Worm (Caenorhabditis elegans) whole organism, young adult: ENCODE measurements around the gene aak-2.

Experiments used
- B0261.1 ChIP-seq: sonication (generic microtip); optimal IDR thresholded peaks from 2 replicates; lab custom pipeline; 2016; ENCODE audit warnings: mild to moderate bottlenecking, missing genetic modification characterization, moderate library complexity, missing compliant biosample characterization
- C06A6.2 ChIP-seq: fragments of 200-800 bp; sonication (Bioruptor generic); conservative IDR thresholded peaks from 2 replicates; pipeline ENCODE4 v1.3.6; 2022; ENCODE audit warnings: missing genetic modification characterization, missing compliant biosample characterization
- F23B12.7 ChIP-seq: sonication (generic microtip); optimal IDR thresholded peaks from 2 replicates; lab custom pipeline; 2017; ENCODE audit warnings: missing genetic modification characterization, mild to moderate bottlenecking, missing compliant biosample characterization, antibody characterized with exemption, moderate library complexity; ENCODE audit not compliant: insufficient read depth
- F39B2.1 ChIP-seq: fragments of 200-800 bp; sonication (Bioruptor generic); IDR thresholded peaks from 2 replicates; pipeline ENCODE4 v1.3.6; 2022; ENCODE audit warnings: missing genetic modification reagents, missing genetic modification characterization, missing compliant biosample characterization
- F55B11.4 ChIP-seq: sonication (generic microtip); optimal IDR thresholded peaks from 2 replicates; lab custom pipeline; 2016; ENCODE audit warnings: missing compliant biosample characterization, missing genetic modification characterization, borderline replicate concordance; ENCODE audit not compliant: insufficient read depth
- F57A8.1 ChIP-seq: fragments of 200-800 bp; sonication (Bioruptor generic); optimal IDR thresholded peaks from 2 replicates; lab custom pipeline; 2018; ENCODE audit warnings: mild to moderate bottlenecking, missing genetic modification characterization, moderate library complexity, missing compliant biosample characterization
- F57C9.4 ChIP-seq: sonication (generic microtip); optimal IDR thresholded peaks from 2 replicates; lab custom pipeline; 2017; ENCODE audit warnings: mild to moderate bottlenecking, missing genetic modification characterization, missing compliant biosample characterization
- K12H6.12 ChIP-seq: fragments of 200-800 bp; sonication (Bioruptor generic); optimal IDR thresholded peaks from 2 replicates; lab custom pipeline; 2018; ENCODE audit warnings: mild to moderate bottlenecking, missing genetic modification characterization, missing compliant biosample characterization
- T07F8.4 ChIP-seq: sonication (generic microtip); optimal IDR thresholded peaks from 2 replicates; lab custom pipeline; 2016; ENCODE audit warnings: mild to moderate bottlenecking, missing genetic modification characterization, moderate library complexity, missing compliant biosample characterization
- Y53F4B.3 ChIP-seq: fragments of 200-800 bp; sonication (Bioruptor generic); IDR thresholded peaks from 2 replicates; pipeline ENCODE4 v1.3.6; 2022; ENCODE audit warnings: missing genetic modification reagents, missing genetic modification characterization, missing compliant biosample characterization
- Y53G8AR.9 ChIP-seq: fragments of 200-800 bp; sonication (Bioruptor generic); conservative IDR thresholded peaks from 2 replicates; pipeline ENCODE4 v1.3.6; 2022; ENCODE audit warnings: missing genetic modification reagents, missing genetic modification characterization, missing compliant biosample characterization
- aptf-2 ChIP-seq: fragments of 200-800 bp; sonication (Bioruptor generic); conservative IDR thresholded peaks from 2 replicates; pipeline ENCODE4 v1.3.6; 2022; ENCODE audit warnings: missing genetic modification reagents, missing genetic modification characterization, missing compliant biosample characterization
- atf-7 ChIP-seq: sonication (generic microtip); optimal IDR thresholded peaks from 2 replicates; lab custom pipeline; 2017; ENCODE audit warnings: mild to moderate bottlenecking, missing genetic modification characterization, missing compliant biosample characterization
- athp-1 ChIP-seq: sonication (generic microtip); optimal IDR thresholded peaks from 2 replicates; lab custom pipeline; 2017; ENCODE audit warnings: mild to moderate bottlenecking, missing genetic modification characterization, missing compliant biosample characterization
- cebp-1 ChIP-seq, 2 experiments: fragments of 200-800 bp in 1 of 2; sonication (Bioruptor generic) in 1 of 2; sonication (generic microtip) in 1 of 2; IDR thresholded peaks in 1 of 2; optimal IDR thresholded peaks in 1 of 2; 2 replicates each; pipeline versions ENCODE4 v1.3.6 to Lab custom; 2017 to 2022; ENCODE audit warnings: missing compliant biosample characterization in 2 of 2, missing genetic modification characterization in 2 of 2, mild to moderate bottlenecking in 1 of 2, missing genetic modification reagents in 1 of 2, moderate library complexity in 1 of 2
- cebp-2 ChIP-seq: fragments of 200-800 bp; sonication (Bioruptor generic); IDR thresholded peaks from 2 replicates; pipeline ENCODE4 v1.3.6; 2022; ENCODE audit warnings: missing genetic modification characterization, missing compliant biosample characterization
- ceh-100 ChIP-seq: fragments of 200-800 bp; sonication (Bioruptor generic); IDR thresholded peaks from 2 replicates; pipeline ENCODE4 v1.3.6; 2022; ENCODE audit warnings: missing genetic modification reagents, missing genetic modification characterization, missing compliant biosample characterization
- ceh-27 ChIP-seq: fragments of 200-800 bp; sonication (Bioruptor generic); optimal IDR thresholded peaks from 2 replicates; lab custom pipeline; 2018; ENCODE audit warnings: mild to moderate bottlenecking, missing genetic modification characterization, moderate library complexity, missing compliant biosample characterization
- ceh-40 ChIP-seq: fragments of 200-800 bp; sonication (Bioruptor generic); IDR thresholded peaks from 2 replicates; pipeline ENCODE4 v1.3.6; 2022; ENCODE audit warnings: missing genetic modification characterization, missing compliant biosample characterization
- ceh-58 ChIP-seq: fragments of 200-800 bp; sonication (Bioruptor generic); IDR thresholded peaks from 2 replicates; pipeline ENCODE4 v1.3.6; 2022; ENCODE audit warnings: missing genetic modification characterization, missing compliant biosample characterization
- ceh-91 ChIP-seq: fragments of 200-800 bp; sonication (Bioruptor generic); IDR thresholded peaks from 2 replicates; pipeline ENCODE4 v1.3.6; 2022; ENCODE audit warnings: missing genetic modification reagents, missing genetic modification characterization, missing compliant biosample characterization
- efl-1 ChIP-seq: fragments of 150-350 bp; optimal IDR thresholded peaks from 2 replicates; lab custom pipeline; 2014; ENCODE audit warnings: missing biosample characterization, missing genetic modification reagents, missing genetic modification characterization
- him-1 ChIP-seq: sonication (generic microtip); optimal IDR thresholded peaks from 2 replicates; lab custom pipeline; 2016; ENCODE audit warnings: missing genotype, missing genetic modification reagents, missing genetic modification characterization, missing compliant biosample characterization
- hlh-12 ChIP-seq: sonication (generic microtip); optimal IDR thresholded peaks from 2 replicates; lab custom pipeline; 2016; ENCODE audit warnings: missing genetic modification characterization, missing compliant biosample characterization
- hmg-1.2 ChIP-seq: fragments of 200-800 bp; sonication (Bioruptor generic); IDR thresholded peaks from 2 replicates; pipeline ENCODE4 v1.3.6; 2022; ENCODE audit warnings: missing genetic modification reagents, missing genetic modification characterization, missing compliant biosample characterization
- lag-1 ChIP-seq: fragments of 200-800 bp; sonication (Bioruptor generic); IDR thresholded peaks from 2 replicates; pipeline ENCODE4 v1.3.6; 2022; ENCODE audit warnings: missing genetic modification reagents, missing genetic modification characterization, missing compliant biosample characterization
- let-607 ChIP-seq, 2 experiments: fragments of 200-800 bp in 1 of 2; sonication (Bioruptor generic) in 1 of 2; sonication (generic microtip) in 1 of 2; optimal IDR thresholded peaks; 2 replicates each; lab custom pipeline; 2016 to 2018; ENCODE audit warnings: mild to moderate bottlenecking in 2 of 2, missing compliant biosample characterization in 2 of 2, missing genetic modification characterization in 2 of 2, moderate library complexity in 2 of 2, missing genotype in 1 of 2
- lin-40 ChIP-seq: sonication (generic microtip); optimal IDR thresholded peaks from 2 replicates; lab custom pipeline; 2016; ENCODE audit warnings: missing genetic modification characterization, mild to moderate bottlenecking, missing compliant biosample characterization, missing genotype, missing genetic modification reagents
- lin-54 ChIP-seq: fragments of 200-800 bp; sonication (Bioruptor generic); optimal IDR thresholded peaks from 2 replicates; lab custom pipeline; 2018; ENCODE audit warnings: mild to moderate bottlenecking, missing genetic modification characterization, missing compliant biosample characterization
- lsl-1 ChIP-seq: fragments of 200-800 bp; sonication (Bioruptor generic); optimal IDR thresholded peaks from 2 replicates; lab custom pipeline; 2018; ENCODE audit warnings: mild to moderate bottlenecking, missing genetic modification characterization, moderate library complexity, missing compliant biosample characterization
- madf-10 ChIP-seq: sonication (generic microtip); optimal IDR thresholded peaks from 2 replicates; lab custom pipeline; 2016; ENCODE audit warnings: mild to moderate bottlenecking, missing genetic modification characterization, missing compliant biosample characterization
- madf-3 ChIP-seq: fragments of 200-800 bp; sonication (Bioruptor generic); IDR thresholded peaks from 2 replicates; pipeline ENCODE4 v1.3.6; 2022; ENCODE audit warnings: missing genetic modification reagents, missing genetic modification characterization, missing compliant biosample characterization
- madf-6 ChIP-seq: fragments of 200-800 bp; sonication (Bioruptor generic); IDR thresholded peaks from 2 replicates; pipeline ENCODE4 v1.3.6; 2022; ENCODE audit warnings: missing genetic modification reagents, missing genetic modification characterization, missing compliant biosample characterization
- mel-28 ChIP-seq: sonication (generic microtip); optimal IDR thresholded peaks from 2 replicates; lab custom pipeline; 2016; ENCODE audit warnings: borderline replicate concordance, mild to moderate bottlenecking, missing genetic modification characterization, missing compliant biosample characterization
- nfyb-1 ChIP-seq: fragments of 200-800 bp; sonication (Bioruptor generic); IDR thresholded peaks from 2 replicates; pipeline ENCODE4 v1.3.6; 2022; ENCODE audit warnings: missing genetic modification reagents, missing genetic modification characterization, missing compliant biosample characterization
- nhr-90 ChIP-seq: sonication (generic microtip); optimal IDR thresholded peaks from 2 replicates; lab custom pipeline; 2016; ENCODE audit warnings: missing genotype, mild to moderate bottlenecking, missing genetic modification characterization, missing compliant biosample characterization
- repo-1 ChIP-seq: sonication (generic microtip); optimal IDR thresholded peaks from 2 replicates; lab custom pipeline; 2017; ENCODE audit warnings: mild to moderate bottlenecking, missing genetic modification characterization, missing compliant biosample characterization
- sdz-38 ChIP-seq: sonication (generic microtip); optimal IDR thresholded peaks from 2 replicates; lab custom pipeline; 2016; ENCODE audit warnings: missing genotype, missing genetic modification characterization, missing compliant biosample characterization
- sea-2 ChIP-seq: fragments of 200-800 bp; sonication (Bioruptor generic); IDR thresholded peaks from 2 replicates; pipeline ENCODE4 v1.3.6; 2022; ENCODE audit warnings: missing genetic modification characterization, missing compliant biosample characterization
- snpc-1.1 ChIP-seq: sonication (generic microtip); optimal IDR thresholded peaks from 2 replicates; lab custom pipeline; 2017; ENCODE audit warnings: missing genetic modification characterization, mild to moderate bottlenecking, missing compliant biosample characterization, antibody characterized with exemption, moderate library complexity, missing genotype, missing genetic modification reagents; ENCODE audit not compliant: insufficient read depth
- snpc-1.3 ChIP-seq: sonication (generic microtip); optimal IDR thresholded peaks from 2 replicates; lab custom pipeline; 2017; ENCODE audit warnings: missing genetic modification characterization, mild to moderate bottlenecking, missing compliant biosample characterization, antibody characterized with exemption, moderate library complexity, missing genotype, missing genetic modification reagents; ENCODE audit not compliant: insufficient read depth
- somi-1 ChIP-seq: fragments of 200-800 bp; sonication (Bioruptor generic); optimal IDR thresholded peaks from 2 replicates; lab custom pipeline; 2018; ENCODE audit warnings: mild to moderate bottlenecking, missing genetic modification characterization, missing compliant biosample characterization
- sptf-2 ChIP-seq: fragments of 200-800 bp; sonication (Bioruptor generic); optimal IDR thresholded peaks from 2 replicates; lab custom pipeline; 2018; ENCODE audit warnings: mild to moderate bottlenecking, missing genetic modification characterization, missing compliant biosample characterization
- tbp1 ChIP-seq: fragments of 200-800 bp; sonication (Bioruptor generic); optimal IDR thresholded peaks from 2 replicates; lab custom pipeline; 2018; ENCODE audit warnings: mild to moderate bottlenecking, missing genetic modification characterization, missing compliant biosample characterization
- xnd-1 ChIP-seq: sonication (generic microtip); optimal IDR thresholded peaks from 2 replicates; lab custom pipeline; 2016; ENCODE audit warnings: missing genotype, missing genetic modification reagents, missing genetic modification characterization, missing compliant biosample characterization
- zfh-2 ChIP-seq: fragments of 200-800 bp; sonication (Bioruptor generic); conservative IDR thresholded peaks from 2 replicates; pipeline ENCODE4 v1.3.6; 2022; ENCODE audit warnings: missing genetic modification reagents, missing genetic modification characterization, missing compliant biosample characterization
- ztf-3 ChIP-seq: fragments of 200-800 bp; sonication (Bioruptor generic); optimal IDR thresholded peaks from 2 replicates; lab custom pipeline; 2018; ENCODE audit warnings: mild to moderate bottlenecking, missing genetic modification characterization, missing compliant biosample characterization
- ztf-6 ChIP-seq: fragments of 200-800 bp; sonication (Bioruptor generic); IDR thresholded peaks from 2 replicates; pipeline ENCODE4 v1.3.6; 2022; ENCODE audit warnings: missing genetic modification reagents, missing genetic modification characterization, missing compliant biosample characterization

aak-2 gene

ce11 chrX:16796826-16797225 lies 939 bp downstream of the aak-2 start (continued):
- TF ChIP-seq nfyb-1 (GFP tag; lab: Robert Waterston, UW) (peak; percentile 88), cebp-2 (GFP tag; lab: Robert Waterston, UW) (no peak), snpc-1.3 (tag; lab: Kevin White, UChicago) (no peak), let-607 (tag; optimal IDR thresholded peaks at IDR 0.05; lab: Kevin White, UChicago) (peak in 1 of 2 experiments; percentile 52), F57C9.4 (tag; lab: Kevin White, UChicago) (no peak), Y53G8AR.9 (GFP tag; lab: Robert Waterston, UW) (peak; percentile 62; the same call in 1 of the 2 replicates), hmg-1.2 (GFP tag; lab: Robert Waterston, UW) (peak; percentile 81), snpc-1.1 (tag; lab: Kevin White, UChicago) (no peak), sea-2 (GFP tag; lab: Robert Waterston, UW) (no peak), athp-1 (tag; lab: Kevin White, UChicago) (no peak), mel-28 (tag; lab: Kevin White, UChicago) (no peak), T07F8.4 (tag; lab: Kevin White, UChicago) (no peak), Y53F4B.3 (GFP tag; lab: Robert Waterston, UW) (no peak), hlh-12 (tag; lab: Kevin White, UChicago) (no peak), sptf-2 (GFP tag; lab: Kevin White, UChicago) (no peak), madf-10 (tag; lab: Kevin White, UChicago) (peak; percentile 72), F55B11.4 (tag; lab: Kevin White, UChicago) (no peak), nhr-90 (tag; lab: Kevin White, UChicago) (peak; percentile 53), sdz-38 (tag; lab: Kevin White, UChicago) (no peak), repo-1 (tag; lab: Kevin White, UChicago) (peak; percentile 55), B0261.1 (tag; lab: Kevin White, UChicago) (no peak), atf-7 (peak; percentile 71), F39B2.1 (no peak), somi-1 (GFP tag; lab: Kevin White, UChicago) (peak; percentile 96), ceh-27 (GFP tag; lab: Kevin White, UChicago) (peak; percentile 86), F57A8.1 (GFP tag; lab: Kevin White, UChicago) (no peak), ztf-6 (no peak), ceh-100 (GFP tag; lab: Robert Waterston, UW) (no peak), aptf-2 (no peak), ceh-58 (no peak), zfh-2 (peak; percentile 91), F23B12.7 (tag; lab: Kevin White, UChicago) (no peak), him-1 (no peak), xnd-1 (no peak), K12H6.12 (tag; lab: Kevin White, UChicago) (peak; percentile 98), ztf-3 (GFP tag; lab: Kevin White, UChicago) (peak; percentile 81), tbp1 (peak; percentile 59), lag-1 (no peak), cebp-1 (GFP tag; IDR thresholded peaks at IDR 0.05; lab: Robert Waterston, UW) (peak; percentile 81), cebp-1 (tag; optimal IDR thresholded peaks at IDR 0.05; lab: Kevin White, UChicago) (peak; percentile 88), ceh-40 (no peak), ceh-91 (GFP tag; lab: Robert Waterston, UW) (no peak), lin-54 (GFP tag; lab: Kevin White, UChicago) (peak; percentile 48), lsl-1 (GFP tag; lab: Kevin White, UChicago) (no peak), C06A6.2 (GFP tag; lab: Robert Waterston, UW) (peak; percentile 74), madf-6 (GFP tag; lab: Robert Waterston, UW) (no peak), efl-1 (GFP tag; lab: Kevin White, UChicago) (no peak), madf-3 (0 out of 2 replicates have a peak, but pooled peaks have one; percentile 53), lin-40 (tag; lab: Kevin White, UChicago) (peak; percentile 90)
